Worm (Caenorhabditis elegans) whole organism, L4 larva: ENCODE results near the gene F31E3.6.

Source experiments
- aha-1 ChIP-seq: fragments of 150-350 bp; peaks from one replicate; lab custom pipeline; 2014; ENCODE audit warnings: missing biosample characterization, missing genetic modification characterization
- aly-2 ChIP-seq: sonication (generic microtip); optimal IDR thresholded peaks from 2 replicates; lab custom pipeline; 2018; ENCODE audit warnings: missing biosample characterization, missing genetic modification characterization
- ces-1 ChIP-seq: fragments of 150-350 bp; sonication (generic microtip); optimal IDR thresholded peaks from 4 replicates; lab custom pipeline; 2014; ENCODE audit warnings: missing biosample characterization, missing genetic modification reagents, missing genetic modification characterization
- dmd-6 ChIP-seq: fragments of 200-800 bp; sonication (Bioruptor generic); IDR thresholded peaks from 2 replicates; pipeline ENCODE4 v1.3.6; 2022; ENCODE audit warnings: missing genetic modification reagents, missing genetic modification characterization, missing compliant biosample characterization
- lin-15B ChIP-seq: fragments of 150-350 bp; sonication (generic microtip); optimal IDR thresholded peaks from 3 replicates; lab custom pipeline; 2014; ENCODE audit warnings: missing biosample characterization, missing genetic modification characterization
- madf-5 ChIP-seq, 2 experiments: fragments of 200-800 bp; sonication (Bioruptor generic); IDR thresholded peaks; 2 replicates each; pipeline ENCODE4 v1.3.6; 2022; ENCODE audit warnings: missing compliant biosample characterization in 2 of 2, missing genetic modification characterization in 2 of 2
- mep-1 ChIP-seq: fragments of 150-350 bp; sonication (generic microtip); optimal IDR thresholded peaks from 3 replicates; lab custom pipeline; 2014; ENCODE audit warnings: missing biosample characterization, missing genetic modification characterization
- nhr-28 ChIP-seq: fragments of 150-350 bp; optimal IDR thresholded peaks from 2 replicates; lab custom pipeline; 2014; ENCODE audit warnings: missing biosample characterization, missing genetic modification characterization
- pha-4 ChIP-seq, 2 experiments: fragments of 150-350 bp in 1 of 2; fragments of 200-800 bp in 1 of 2; sonication (Bioruptor generic) in 1 of 2; IDR thresholded peaks in 1 of 2; optimal IDR thresholded peaks in 1 of 2; 2 replicates each; pipeline versions ENCODE4 v1.3.6 to Lab custom; 2014 to 2022; ENCODE audit warnings: missing genetic modification characterization in 2 of 2, missing genetic modification reagents in 2 of 2, missing biosample characterization in 1 of 2, missing compliant biosample characterization in 1 of 2
- skn-1 ChIP-seq: fragments of 150-350 bp; optimal IDR thresholded peaks from 2 replicates; lab custom pipeline; 2014; ENCODE audit warnings: missing biosample characterization, missing genetic modification characterization
- snpc-4 ChIP-seq: fragments of 150-350 bp; optimal IDR thresholded peaks from 2 replicates; lab custom pipeline; 2014; ENCODE audit warnings: missing biosample characterization, missing genetic modification characterization
- unc-130 ChIP-seq: sonication (generic microtip); optimal IDR thresholded peaks from 2 replicates; lab custom pipeline; 2016; ENCODE audit warnings: missing genetic modification reagents, missing genetic modification characterization, missing compliant biosample characterization
- unc-39 ChIP-seq: sonication (generic microtip); optimal IDR thresholded peaks from 2 replicates; lab custom pipeline; 2017; ENCODE audit warnings: missing biosample characterization, missing genetic modification characterization
- unc-62 ChIP-seq, 3 experiments: fragments of 150-350 bp in 1 of 3; sonication (generic microtip); optimal IDR thresholded peaks in 2 of 3; peaks in 1 of 3; 1 replicate in 1 of 3; 2 replicates in 2 of 3; lab custom pipeline; 2014 to 2017; ENCODE audit warnings: missing biosample characterization in 3 of 3, missing genetic modification characterization in 3 of 3, missing genetic modification reagents in 3 of 3, missing genotype in 1 of 3

ce11 chrIII:6989201-6989600 is 7.3 kb downstream of the F31E3.6 start:
- TF ChIP-seq skn-1 (tag; lab: Kevin White, UChicago) (no peak), aly-2 (tag; lab: Kevin White, UChicago) (no peak), pha-4 (GFP tag; IDR thresholded peaks at IDR 0.05; lab: Robert Waterston, UW) (no peak), pha-4 (tag; optimal IDR thresholded peaks at IDR 0.05; lab: Kevin White, UChicago) (no peak), unc-62 (GFP tag; optimal IDR thresholded peaks at IDR 0.05 in 1 of 2; lab: Kevin White, UChicago) (peak in 1 of 2 experiments; percentile 38), unc-62 (tag; optimal IDR thresholded peaks at IDR 0.05; lab: Kevin White, UChicago) (no peak), madf-5 (GFP tag; IDR thresholded peaks at IDR 0.05; lab: Robert Waterston, UW) (no peak), nhr-28 (tag; lab: Kevin White, UChicago) (peak; percentile 51), aha-1 (tag; lab: Kevin White, UChicago) (peak; percentile 51), ces-1 (no peak), dmd-6 (GFP tag; lab: Robert Waterston, UW) (0 out of 2 replicates have a peak, but pooled peaks have one; percentile 8), mep-1 (peak; percentile 28), unc-39 (tag; lab: Kevin White, UChicago) (no peak), snpc-4 (no peak), lin-15B (tag; lab: Kevin White, UChicago) (no peak), unc-130 (no peak)
